Fruit fly (Drosophila melanogaster) whole organism: ENCODE results near the gene CG33296.

Experiments
- CG8478 ChIP-seq: fragments of >200 bp; optimal IDR thresholded peaks from 2 replicates; lab custom pipeline; 2018; ENCODE audit warnings: inconsistent platforms
- Dll ChIP-seq: fragments of >200 bp; optimal IDR thresholded peaks from 2 replicates; lab custom pipeline; 2017
- EcR ChIP-seq, 2 experiments: fragments of >200 bp; optimal IDR thresholded peaks; 2 replicates each; lab custom pipeline; 2017; ENCODE audit warnings: missing biosample characterization in 2 of 2, missing genetic modification characterization in 2 of 2, missing genetic modification reagents in 2 of 2
- pan ChIP-seq: fragments of >200 bp; optimal IDR thresholded peaks from 2 replicates; lab custom pipeline; 2017
- psq ChIP-seq: fragments of >200 bp; optimal IDR thresholded peaks from 2 replicates; lab custom pipeline; 2017
- usp ChIP-seq: fragments of >200 bp; optimal IDR thresholded peaks from 2 replicates; lab custom pipeline; 2017; ENCODE audit warnings: missing biosample characterization, missing genetic modification characterization, mixed read lengths

The CG33296 gene

dm6 chr2L:7685290-7685689 is 31.2 kb downstream of the CG33296 start:
- TF ChIP-seq Dll (lab: Kevin White, UChicago) (no peak), EcR (GFP tag; optimal IDR thresholded peaks at IDR 0.05; lab: Kevin White, UChicago) (no peak), pan (lab: Kevin White, UChicago) (no peak), psq (no peak), usp (GFP tag; lab: Kevin White, UChicago) (no peak), CG8478 (lab: Kevin White, UChicago) (no peak)

dm6 chr2L:7680298-7680697 is 36.1 kb downstream of the CG33296 start:
- no peak for TF ChIP-seq Dll (lab: Kevin White, UChicago)
- no peak for TF ChIP-seq EcR (GFP tag; optimal IDR thresholded peaks at IDR 0.05; lab: Kevin White, UChicago)
- TF ChIP-seq CG8478 (lab: Kevin White, UChicago), result no peak
- TF ChIP-seq pan (lab: Kevin White, UChicago), result no peak
- TF ChIP-seq usp (GFP tag; lab: Kevin White, UChicago), result no peak
- TF ChIP-seq psq, result no peak

dm6 chr2L:7678095-7678784 is 38.2 kb downstream of the CG33296 start:
- TF ChIP-seq usp (GFP tag; lab: Kevin White, UChicago), result no peak
- no peak for TF ChIP-seq Dll (lab: Kevin White, UChicago)
- TF ChIP-seq EcR (GFP tag; optimal IDR thresholded peaks at IDR 0.05; lab: Kevin White, UChicago), result no peak
- TF ChIP-seq pan (lab: Kevin White, UChicago), result no peak
- no peak for TF ChIP-seq psq
- TF ChIP-seq CG8478 (lab: Kevin White, UChicago), result no peak

dm6 chr2L:7676982-7677381 is 39.5 kb downstream of the CG33296 start:
- TF ChIP-seq usp (GFP tag; lab: Kevin White, UChicago), result no peak

DNA sequence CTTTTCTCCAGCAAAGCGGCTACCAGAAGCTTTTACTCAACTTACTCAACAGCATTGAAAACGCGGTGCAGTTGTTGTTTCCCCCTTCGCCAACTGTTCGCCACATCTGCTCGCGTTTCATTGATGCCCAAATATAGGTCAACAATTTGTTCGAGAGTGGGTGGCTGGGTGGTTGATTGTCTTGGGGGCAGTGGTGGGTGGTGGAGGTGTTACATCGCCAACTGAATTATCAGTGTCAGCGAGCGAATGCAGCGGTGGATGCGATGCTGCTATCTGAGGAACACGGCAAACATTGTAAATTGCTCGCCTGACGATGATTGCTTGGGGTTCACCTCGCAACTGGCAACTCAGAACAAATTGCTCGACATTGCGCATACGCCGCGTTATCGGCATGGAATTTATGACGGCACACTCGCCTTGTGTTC is 40.7 kb downstream of the CG33296 start:
- TF ChIP-seq EcR (GFP tag; optimal IDR thresholded peaks at IDR 0.05; lab: Kevin White, UChicago) (no peak), CG8478 (lab: Kevin White, UChicago) (no peak), Dll (lab: Kevin White, UChicago) (no peak), usp (GFP tag; lab: Kevin White, UChicago) (no peak)

- TF ChIP-seq psq (no peak), usp (GFP tag; lab: Kevin White, UChicago) (no peak), Dll (lab: Kevin White, UChicago) (no peak)
Observed at dm6 chr2L:7675028-7675749, 41.3 kb downstream of the CG33296 start, which contains the start of gene Slob. TSS of gene Slob (minus strand) at chr2L:7675078.

DNA sequence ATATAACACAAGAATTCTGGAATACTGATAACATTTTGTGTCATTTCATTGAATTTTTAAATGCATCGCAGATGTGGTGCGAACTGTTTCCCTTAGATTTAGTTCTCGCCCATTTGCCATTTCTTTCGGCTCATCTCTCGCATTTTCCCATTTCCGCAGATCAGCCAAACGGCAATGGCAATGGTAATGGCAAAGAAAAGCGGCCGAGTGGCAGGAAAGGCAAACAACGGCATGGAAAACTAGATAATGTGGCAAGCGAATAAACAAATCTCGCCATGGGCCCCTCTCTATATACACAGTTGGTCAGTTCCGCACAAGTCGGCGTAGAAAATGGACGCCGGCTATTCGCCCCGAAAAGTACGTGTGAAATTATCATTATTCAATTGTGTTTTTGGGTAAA is 50.7 kb downstream of the CG33296 start, which contains the start of gene Myo28B1:
Gene Myo28B1, plus strand, starts transcription at position 301 of the 400 bp plus-strand sequence.
- TF ChIP-seq EcR (GFP tag; optimal IDR thresholded peaks at IDR 0.05; lab: Kevin White, UChicago) (no peak), psq (no peak), usp (GFP tag; lab: Kevin White, UChicago) (no peak), Dll (lab: Kevin White, UChicago) (no peak), CG8478 (lab: Kevin White, UChicago) (no peak), pan (lab: Kevin White, UChicago) (no peak)
